Worm (Caenorhabditis elegans) whole organism, L4/young adult: Measurements from ENCODE around the gene drap-1.

Source experiments
- W03F9.2 ChIP-seq: fragments of 150-350 bp; optimal IDR thresholded peaks from 2 replicates; lab custom pipeline; 2014; ENCODE audit warnings: missing biosample characterization, missing genetic modification characterization
- dao-5 ChIP-seq: sonication (generic microtip); optimal IDR thresholded peaks from 2 replicates; lab custom pipeline; 2016; ENCODE audit warnings: missing genotype, missing genetic modification characterization, moderate library complexity, missing compliant biosample characterization
- him-1 ChIP-seq: sonication (generic microtip); optimal IDR thresholded peaks from 2 replicates; lab custom pipeline; 2016; ENCODE audit warnings: missing genotype, missing genetic modification reagents, missing genetic modification characterization, missing compliant biosample characterization

DNA sequence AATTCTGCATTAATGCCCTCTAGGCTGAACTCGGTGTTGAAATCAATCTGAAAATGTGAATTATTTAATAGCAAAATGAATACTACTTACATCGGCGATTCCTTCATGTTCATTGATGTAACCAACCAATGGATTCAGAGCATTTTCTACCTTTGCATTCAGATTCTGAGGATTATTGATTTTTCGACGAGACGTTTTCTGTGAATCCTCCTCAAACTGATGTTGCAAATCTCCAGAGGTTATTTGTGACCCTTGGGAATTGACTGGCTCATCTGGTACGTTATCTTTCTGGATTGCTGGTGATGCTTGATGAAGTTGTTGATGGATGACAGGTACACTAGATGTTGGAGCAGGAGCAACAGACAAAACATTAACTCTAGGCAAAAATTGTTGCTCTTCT is 52.1 kb downstream of the drap-1 start:
- TF ChIP-seq him-1 (tag; lab: Kevin White, UChicago) (no peak), W03F9.2 (tag; lab: Kevin White, UChicago) (no peak), dao-5 (no peak)
